Worm (Caenorhabditis elegans) whole organism, late embryonic: ENCODE results near the gene mltn-9.

Experiments
- C08G9.2 ChIP-seq: sonication (generic microtip); optimal IDR thresholded peaks from 2 replicates; lab custom pipeline; 2016; ENCODE audit warnings: mild to moderate bottlenecking, missing genetic modification characterization, moderate library complexity, missing compliant biosample characterization
- C38D4.7 ChIP-seq: fragments of 200-800 bp; sonication (Bioruptor generic); optimal IDR thresholded peaks from 2 replicates; lab custom pipeline; 2018; ENCODE audit warnings: mild to moderate bottlenecking, missing genetic modification characterization, moderate library complexity, missing compliant biosample characterization
- F13H6.1 ChIP-seq: sonication (generic microtip); optimal IDR thresholded peaks from 2 replicates; lab custom pipeline; 2016; ENCODE audit warnings: missing genetic modification characterization, missing compliant biosample characterization
- K02D7.2 ChIP-seq: sonication (generic microtip); optimal IDR thresholded peaks from 2 replicates; lab custom pipeline; 2017; ENCODE audit warnings: mild to moderate bottlenecking, missing genetic modification characterization, missing compliant biosample characterization
- K09A11.1 ChIP-seq: sonication (generic microtip); optimal IDR thresholded peaks from 2 replicates; lab custom pipeline; 2017; ENCODE audit warnings: antibody characterized with exemption, mild to moderate bottlenecking, missing genetic modification characterization, missing compliant biosample characterization; ENCODE audit not compliant: insufficient read depth
- Y22D7AL.16 ChIP-seq: sonication (generic microtip); optimal IDR thresholded peaks from 2 replicates; lab custom pipeline; 2016; ENCODE audit warnings: missing genetic modification characterization, missing compliant biosample characterization
- ahr-1 ChIP-seq: sonication (generic microtip); optimal IDR thresholded peaks from 2 replicates; lab custom pipeline; 2016; ENCODE audit warnings: missing genetic modification characterization, missing compliant biosample characterization
- ceh-14 ChIP-seq: sonication (generic microtip); optimal IDR thresholded peaks from 2 replicates; lab custom pipeline; 2016; ENCODE audit warnings: missing genotype, missing genetic modification characterization, missing compliant biosample characterization
- ceh-18 ChIP-seq: sonication (generic microtip); optimal IDR thresholded peaks from 2 replicates; lab custom pipeline; 2016; ENCODE audit warnings: missing genetic modification characterization, missing compliant biosample characterization
- ceh-19 ChIP-seq: fragments of 200-800 bp; sonication (Bioruptor generic); optimal IDR thresholded peaks from 2 replicates; lab custom pipeline; 2018; ENCODE audit warnings: mild to moderate bottlenecking, missing genetic modification characterization, missing compliant biosample characterization
- ceh-24 ChIP-seq: sonication (generic microtip); optimal IDR thresholded peaks from 2 replicates; lab custom pipeline; 2016; ENCODE audit warnings: mild to moderate bottlenecking, missing genetic modification characterization, missing compliant biosample characterization
- ceh-30 ChIP-seq: fragments of 150-350 bp; optimal IDR thresholded peaks from 2 replicates; lab custom pipeline; 2014; ENCODE audit warnings: missing biosample characterization, missing genetic modification characterization
- ceh-45 ChIP-seq: fragments of 200-800 bp; sonication (Bioruptor generic); IDR thresholded peaks from 2 replicates; pipeline ENCODE4 v1.3.6; 2022; ENCODE audit warnings: missing genetic modification reagents, missing genetic modification characterization, missing compliant biosample characterization
- ceh-48 ChIP-seq: sonication (generic microtip); optimal IDR thresholded peaks from 2 replicates; lab custom pipeline; 2016; ENCODE audit warnings: missing genetic modification characterization, inconsistent platforms, missing compliant biosample characterization
- ceh-6 ChIP-seq: fragments of 200-800 bp; sonication (Bioruptor generic); optimal IDR thresholded peaks from 2 replicates; lab custom pipeline; 2018; ENCODE audit warnings: mild to moderate bottlenecking, missing genetic modification characterization, missing compliant biosample characterization
- ceh-9 ChIP-seq: sonication (generic microtip); optimal IDR thresholded peaks from 2 replicates; lab custom pipeline; 2016; ENCODE audit warnings: mild to moderate bottlenecking, missing genetic modification characterization, inconsistent platforms, missing compliant biosample characterization
- che-1 ChIP-seq: sonication (generic microtip); optimal IDR thresholded peaks from 2 replicates; lab custom pipeline; 2016; ENCODE audit warnings: mild to moderate bottlenecking, missing genetic modification characterization, missing compliant biosample characterization
- dmd-4 ChIP-seq: sonication (generic microtip); optimal IDR thresholded peaks from 2 replicates; lab custom pipeline; 2016; ENCODE audit warnings: borderline replicate concordance, missing genetic modification characterization, missing compliant biosample characterization
- elt-2 ChIP-seq: sonication (generic microtip); optimal IDR thresholded peaks from 2 replicates; lab custom pipeline; 2016; ENCODE audit warnings: missing genetic modification reagents, missing genetic modification characterization, missing compliant biosample characterization
- elt-4 ChIP-seq: sonication (generic microtip); optimal IDR thresholded peaks from 2 replicates; lab custom pipeline; 2016; ENCODE audit warnings: missing genetic modification characterization, missing compliant biosample characterization
- ets-4 ChIP-seq: sonication (generic microtip); optimal IDR thresholded peaks from 2 replicates; lab custom pipeline; 2016; ENCODE audit warnings: missing genetic modification characterization, missing compliant biosample characterization
- eyg-1 ChIP-seq: sonication (generic microtip); optimal IDR thresholded peaks from 2 replicates; lab custom pipeline; 2016; ENCODE audit warnings: missing genotype, missing genetic modification characterization, missing compliant biosample characterization
- fkh-6 ChIP-seq: sonication (generic microtip); optimal IDR thresholded peaks from 2 replicates; lab custom pipeline; 2016; ENCODE audit warnings: missing genetic modification characterization, missing compliant biosample characterization
- gmeb-2 ChIP-seq: sonication (generic microtip); optimal IDR thresholded peaks from 2 replicates; lab custom pipeline; 2016; ENCODE audit warnings: missing genetic modification characterization, inconsistent platforms, missing compliant biosample characterization
- hlh-15 ChIP-seq: sonication (generic microtip); optimal IDR thresholded peaks from 2 replicates; lab custom pipeline; 2016; ENCODE audit warnings: missing genetic modification characterization, missing compliant biosample characterization
- hlh-30 ChIP-seq: sonication (generic microtip); optimal IDR thresholded peaks from 2 replicates; lab custom pipeline; 2017; ENCODE audit warnings: antibody characterized with exemption, missing genetic modification characterization, missing compliant biosample characterization; ENCODE audit not compliant: insufficient read depth
- hlh-6 ChIP-seq: sonication (generic microtip); optimal IDR thresholded peaks from 2 replicates; lab custom pipeline; 2016; ENCODE audit warnings: missing genotype, missing genetic modification characterization, missing compliant biosample characterization
- hlh-8 ChIP-seq: sonication (generic microtip); optimal IDR thresholded peaks from 2 replicates; lab custom pipeline; 2016; ENCODE audit warnings: missing genotype, missing genetic modification characterization, missing compliant biosample characterization
- lim-6 ChIP-seq: sonication (generic microtip); optimal IDR thresholded peaks from 2 replicates; lab custom pipeline; 2016; ENCODE audit warnings: missing genetic modification characterization, missing compliant biosample characterization
- lin-11 ChIP-seq: fragments of 200-800 bp; sonication (Bioruptor generic); optimal IDR thresholded peaks from 2 replicates; lab custom pipeline; 2018; ENCODE audit warnings: mild to moderate bottlenecking, missing genetic modification characterization, missing compliant biosample characterization
- madf-2 ChIP-seq: sonication (generic microtip); optimal IDR thresholded peaks from 2 replicates; lab custom pipeline; 2017; ENCODE audit warnings: missing genetic modification characterization, missing compliant biosample characterization
- mec-3 ChIP-seq: sonication (generic microtip); optimal IDR thresholded peaks from 2 replicates; lab custom pipeline; 2016; ENCODE audit warnings: borderline replicate concordance, missing genetic modification characterization, missing compliant biosample characterization
- nhr-11 ChIP-seq: fragments of 150-350 bp; optimal IDR thresholded peaks from 2 replicates; lab custom pipeline; 2014; ENCODE audit warnings: missing biosample characterization, missing genetic modification characterization
- nhr-232 ChIP-seq: sonication (generic microtip); optimal IDR thresholded peaks from 2 replicates; lab custom pipeline; 2016; ENCODE audit warnings: missing genetic modification characterization, missing compliant biosample characterization
- npax-4 ChIP-seq: sonication (generic microtip); optimal IDR thresholded peaks from 2 replicates; lab custom pipeline; 2016; ENCODE audit warnings: missing genetic modification characterization, missing compliant biosample characterization
- odd-2 ChIP-seq: sonication (generic microtip); optimal IDR thresholded peaks from 2 replicates; lab custom pipeline; 2017; ENCODE audit warnings: antibody characterized with exemption, mild to moderate bottlenecking, missing genetic modification characterization, missing compliant biosample characterization
- pax-1 ChIP-seq: fragments of 150-350 bp; optimal IDR thresholded peaks from 2 replicates; lab custom pipeline; 2014; ENCODE audit warnings: missing biosample characterization, missing genetic modification characterization
- pha-2 ChIP-seq: sonication (generic microtip); optimal IDR thresholded peaks from 2 replicates; lab custom pipeline; 2017; ENCODE audit warnings: mild to moderate bottlenecking, missing genetic modification characterization, missing compliant biosample characterization
- pros-1 ChIP-seq: fragments of 150-350 bp; optimal IDR thresholded peaks from 2 replicates; lab custom pipeline; 2014; ENCODE audit warnings: missing biosample characterization, missing genetic modification reagents, missing genetic modification characterization
- ref-2 ChIP-seq: sonication (generic microtip); optimal IDR thresholded peaks from 2 replicates; lab custom pipeline; 2016; ENCODE audit warnings: missing genetic modification characterization, missing compliant biosample characterization
- rnt-1 ChIP-seq: sonication (generic microtip); optimal IDR thresholded peaks from 2 replicates; lab custom pipeline; 2016; ENCODE audit warnings: missing genetic modification characterization, missing compliant biosample characterization
- sdc-2 ChIP-seq: sonication (generic microtip); optimal IDR thresholded peaks from 2 replicates; lab custom pipeline; 2016; ENCODE audit warnings: missing genotype, missing genetic modification characterization, missing compliant biosample characterization
- sox-4 ChIP-seq: sonication (generic microtip); optimal IDR thresholded peaks from 2 replicates; lab custom pipeline; 2017; ENCODE audit warnings: mild to moderate bottlenecking, missing genetic modification characterization, inconsistent platforms, missing compliant biosample characterization
- tbx-2 ChIP-seq: sonication (generic microtip); optimal IDR thresholded peaks from 2 replicates; lab custom pipeline; 2016; ENCODE audit warnings: missing genetic modification characterization, missing compliant biosample characterization
- tbx-7 ChIP-seq: sonication (generic microtip); optimal IDR thresholded peaks from 2 replicates; lab custom pipeline; 2016; ENCODE audit warnings: missing genotype, missing genetic modification characterization, missing compliant biosample characterization
- unc-55 ChIP-seq: sonication (generic microtip); optimal IDR thresholded peaks from 2 replicates; lab custom pipeline; 2017; ENCODE audit warnings: missing biosample characterization, missing genetic modification reagents, missing genetic modification characterization
- unc-86 ChIP-seq: sonication (generic microtip); optimal IDR thresholded peaks from 2 replicates; lab custom pipeline; 2016; ENCODE audit warnings: missing genetic modification characterization, missing compliant biosample characterization
- zip-5 ChIP-seq: sonication (generic microtip); optimal IDR thresholded peaks from 2 replicates; lab custom pipeline; 2016; ENCODE audit warnings: missing genetic modification characterization, missing compliant biosample characterization

Gene mltn-9

ce11 chrII:14635179-14635578, 19.3 kb downstream of the mltn-9 start (continued):
- TF ChIP-seq ceh-18 (tag; lab: Kevin White, UChicago) (peak; percentile 49), ceh-30 (tag; lab: Kevin White, UChicago) (no peak), C38D4.7 (GFP tag; lab: Kevin White, UChicago) (peak; percentile 60), ceh-24 (tag; lab: Kevin White, UChicago) (no peak), K02D7.2 (peak; percentile 51), lim-6 (tag; lab: Kevin White, UChicago) (no peak), ahr-1 (peak; percentile 1), ceh-14 (peak; percentile 28), madf-2 (peak; percentile 39), hlh-15 (tag; lab: Kevin White, UChicago) (peak; percentile 81), ceh-19 (peak; percentile 51), Y22D7AL.16 (tag; lab: Kevin White, UChicago) (peak; percentile 69), fkh-6 (tag; lab: Kevin White, UChicago) (peak; percentile 46), mec-3 (no peak), lin-11 (tag; lab: Kevin White, UChicago) (peak; percentile 23), tbx-7 (tag; lab: Kevin White, UChicago) (no peak), K09A11.1 (tag; lab: Kevin White, UChicago) (no peak), ref-2 (tag; lab: Kevin White, UChicago) (peak; percentile 26), rnt-1 (tag; lab: Kevin White, UChicago) (peak; percentile 16), dmd-4 (peak; percentile 73), elt-2 (tag; lab: Kevin White, UChicago) (peak; percentile 52), zip-5 (tag; lab: Kevin White, UChicago) (peak; percentile 18), nhr-11 (tag; lab: Kevin White, UChicago) (no peak), pha-2 (tag; lab: Kevin White, UChicago) (peak; percentile 52), pax-1 (tag; lab: Kevin White, UChicago) (no peak), hlh-8 (tag; lab: Kevin White, UChicago) (no peak), ceh-6 (peak; percentile 60), gmeb-2 (peak; percentile 52), tbx-2 (tag; lab: Kevin White, UChicago) (peak; percentile 66), C08G9.2 (peak; percentile 67), odd-2 (tag; lab: Kevin White, UChicago) (no peak), ets-4 (tag; lab: Kevin White, UChicago) (peak; percentile 33), ceh-9 (tag; lab: Kevin White, UChicago) (peak; percentile 52), eyg-1 (tag; lab: Kevin White, UChicago) (no peak), unc-55 (GFP tag; lab: Kevin White, UChicago) (no peak), elt-4 (tag; lab: Kevin White, UChicago) (no peak), sox-4 (tag; lab: Kevin White, UChicago) (peak; percentile 46), F13H6.1 (tag; lab: Kevin White, UChicago) (peak; percentile 50), ceh-48 (tag; lab: Kevin White, UChicago) (peak; percentile 37), hlh-30 (tag; lab: Kevin White, UChicago) (peak; percentile 62)

- 0 out of 2 replicates have a peak, but pooled peaks have one; percentile 21 for TF ChIP-seq ceh-45 (GFP tag; lab: Robert Waterston, UW)
Measured at ce11 chrII:14635895-14636294, 20.1 kb downstream of the mltn-9 start.

DNA sequence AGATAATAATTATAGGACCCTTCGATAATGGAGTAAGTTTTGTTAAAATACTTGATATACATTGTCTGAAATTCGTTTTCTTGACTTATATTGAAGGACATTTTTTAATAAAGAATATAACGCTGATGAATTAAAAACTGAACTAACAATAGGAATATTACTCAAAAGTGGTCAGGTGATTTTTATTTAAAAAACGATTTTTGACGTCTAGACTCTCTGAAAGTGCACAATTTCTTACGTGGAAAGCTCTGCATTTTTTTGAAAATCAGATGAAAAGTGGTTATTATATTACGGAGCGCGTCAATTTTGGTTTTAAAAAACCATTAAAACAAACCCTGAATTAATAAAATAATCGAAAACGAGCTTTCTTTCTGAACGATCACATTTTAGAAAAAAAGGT, 20.9 kb downstream of the mltn-9 start, which contains the start of gene sre-13:
sre-13 (minus strand) TSS at position 101 of the 400 bp plus-strand sequence.
- no peak for TF ChIP-seq ceh-14
- TF ChIP-seq ceh-6: no peak
- no peak for TF ChIP-seq hlh-8 (tag; lab: Kevin White, UChicago)
- no peak for TF ChIP-seq mec-3
- no peak for TF ChIP-seq hlh-30 (tag; lab: Kevin White, UChicago)
- no peak for TF ChIP-seq ceh-24 (tag; lab: Kevin White, UChicago)
- TF ChIP-seq sdc-2 (tag; lab: Kevin White, UChicago): no peak
- no peak for TF ChIP-seq tbx-7 (tag; lab: Kevin White, UChicago)
- TF ChIP-seq npax-4 (tag; lab: Kevin White, UChicago): no peak
- no peak for TF ChIP-seq nhr-232 (tag; lab: Kevin White, UChicago)
- no peak for TF ChIP-seq che-1 (tag; lab: Kevin White, UChicago)
- TF ChIP-seq Y22D7AL.16 (tag; lab: Kevin White, UChicago): no peak
- no peak for TF ChIP-seq K09A11.1 (tag; lab: Kevin White, UChicago)
- no peak for TF ChIP-seq pros-1 (tag; lab: Kevin White, UChicago)
- no peak for TF ChIP-seq hlh-6 (tag; lab: Kevin White, UChicago)
- TF ChIP-seq K02D7.2: no peak
- no peak for TF ChIP-seq unc-86 (tag; lab: Kevin White, UChicago)
- TF ChIP-seq C08G9.2: no peak
- TF ChIP-seq, all 69 proteins: peak for 0
